Fruit fly (Drosophila melanogaster) whole organism, embryonic: ENCODE results near the gene CG13898.

Source experiments
- Atf3 ChIP-seq: fragments of 200-800 bp; sonication (Bioruptor generic); optimal IDR thresholded peaks from 3 replicates; lab custom pipeline; 2016; ENCODE audit warnings: missing biosample characterization, missing genetic modification characterization
- CG10147 ChIP-seq: fragments of 200-800 bp; sonication (Bioruptor generic); optimal IDR thresholded peaks from 2 replicates; lab custom pipeline; 2019; ENCODE audit warnings: missing biosample characterization, mild to moderate bottlenecking, missing genetic modification characterization, moderate library complexity
- CG10543 ChIP-seq: fragments of 200-800 bp; sonication (Bioruptor generic); optimal IDR thresholded peaks from 3 replicates; lab custom pipeline; 2017; ENCODE audit warnings: missing biosample characterization, mild to moderate bottlenecking, missing genetic modification characterization, moderate library complexity
- CG11398 ChIP-seq: fragments of 200-800 bp; sonication (Bioruptor generic); optimal IDR thresholded peaks from 2 replicates; lab custom pipeline; 2016; ENCODE audit warnings: missing biosample characterization, missing genetic modification characterization
- CG12071 ChIP-seq: fragments of 200-800 bp; sonication (Bioruptor generic); optimal IDR thresholded peaks from 3 replicates; lab custom pipeline; 2018; ENCODE audit warnings: missing biosample characterization, mild to moderate bottlenecking, missing genetic modification characterization
- CG15514 ChIP-seq: fragments of 200-800 bp; sonication (Bioruptor generic); optimal IDR thresholded peaks from 3 replicates; lab custom pipeline; 2017; ENCODE audit warnings: missing biosample characterization, missing genetic modification characterization, mild to moderate bottlenecking, moderate library complexity, missing genetic modification reagents
- CG15601 ChIP-seq: fragments of 200-800 bp; sonication (Bioruptor generic); optimal IDR thresholded peaks from 3 replicates; lab custom pipeline; 2019; ENCODE audit warnings: missing biosample characterization, mild to moderate bottlenecking, missing genetic modification characterization, moderate library complexity
- CG2678 ChIP-seq: fragments of 200-800 bp; sonication (Bioruptor generic); optimal IDR thresholded peaks from 3 replicates; lab custom pipeline; 2019; ENCODE audit warnings: missing biosample characterization, mild to moderate bottlenecking, missing genetic modification characterization, moderate library complexity
- CG30431 ChIP-seq: fragments of 200-800 bp; sonication (Bioruptor generic); optimal IDR thresholded peaks from 2 replicates; lab custom pipeline; 2017; ENCODE audit warnings: missing biosample characterization, missing genetic modification characterization
- CG6254 ChIP-seq: fragments of 200-800 bp; sonication (Bioruptor generic); optimal IDR thresholded peaks from 3 replicates; lab custom pipeline; 2017; ENCODE audit warnings: mild to moderate bottlenecking, missing biosample characterization, missing genetic modification reagents, missing genetic modification characterization
- CG6654 ChIP-seq: fragments of 200-800 bp; sonication (Bioruptor generic); optimal IDR thresholded peaks from 2 replicates; lab custom pipeline; 2017; ENCODE audit warnings: missing biosample characterization, mild to moderate bottlenecking, missing genetic modification characterization
- CG6791 ChIP-seq: fragments of 200-800 bp; sonication (Bioruptor generic); IDR thresholded peaks from 3 replicates; pipeline ENCODE4 v1.3.6; 2022; ENCODE audit warnings: missing biosample characterization, missing genetic modification characterization; ENCODE audit not compliant: partially characterized antibody
- CG8281 ChIP-seq: fragments of 200-800 bp; sonication (Bioruptor generic); optimal IDR thresholded peaks from 2 replicates; lab custom pipeline; 2018; ENCODE audit warnings: missing biosample characterization, mild to moderate bottlenecking, missing genetic modification characterization, moderate library complexity
- CG9609 ChIP-seq: fragments of 200-800 bp; sonication (Bioruptor generic); optimal IDR thresholded peaks from 3 replicates; lab custom pipeline; 2016; ENCODE audit warnings: missing biosample characterization, missing genetic modification characterization
- CG9797 ChIP-seq: fragments of 200-800 bp; sonication (Bioruptor generic); optimal IDR thresholded peaks from 3 replicates; lab custom pipeline; 2018; ENCODE audit warnings: missing biosample characterization, mild to moderate bottlenecking, missing genetic modification characterization
- CG9817 ChIP-seq: fragments of 200-800 bp; sonication (Bioruptor generic); optimal IDR thresholded peaks from 2 replicates; lab custom pipeline; 2018; ENCODE audit warnings: missing biosample characterization, mild to moderate bottlenecking, missing genetic modification characterization, moderate library complexity
- ERR ChIP-seq: fragments of 200-800 bp; sonication (Bioruptor generic); optimal IDR thresholded peaks from 2 replicates; lab custom pipeline; 2016; ENCODE audit warnings: missing biosample characterization, missing genetic modification characterization
- Elba2 ChIP-seq: fragments of 200-800 bp; sonication (Bioruptor generic); optimal IDR thresholded peaks from 3 replicates; lab custom pipeline; 2016; ENCODE audit warnings: missing biosample characterization, missing genetic modification characterization
- Fer1 ChIP-seq: fragments of 200-800 bp; sonication (Bioruptor generic); optimal IDR thresholded peaks from 2 replicates; lab custom pipeline; 2017; ENCODE audit warnings: missing biosample characterization, mild to moderate bottlenecking, missing genetic modification characterization
- Fer3 ChIP-seq: fragments of 200-800 bp; sonication (Bioruptor generic); optimal IDR thresholded peaks from 2 replicates; lab custom pipeline; 2018; ENCODE audit warnings: missing biosample characterization, mild to moderate bottlenecking, missing genetic modification characterization, moderate library complexity
- HmgZ ChIP-seq: fragments of 200-800 bp; sonication (Bioruptor generic); optimal IDR thresholded peaks from 2 replicates; lab custom pipeline; 2018; ENCODE audit warnings: missing biosample characterization, mild to moderate bottlenecking, missing genetic modification characterization
- MBD-R2 ChIP-seq: fragments of 200-800 bp; sonication (Bioruptor generic); IDR thresholded peaks from 2 replicates; pipeline ENCODE4 v1.3.6; 2022; ENCODE audit warnings: missing biosample characterization, missing genetic modification characterization
- Max ChIP-seq: fragments of 200-800 bp; sonication (Bioruptor generic); optimal IDR thresholded peaks from 2 replicates; lab custom pipeline; 2016; ENCODE audit warnings: missing biosample characterization, mild to moderate bottlenecking, missing genetic modification characterization
- NfI ChIP-seq: fragments of 200-800 bp; sonication (Bioruptor generic); optimal IDR thresholded peaks from 3 replicates; lab custom pipeline; 2018; ENCODE audit warnings: missing biosample characterization, mild to moderate bottlenecking, missing genetic modification characterization, moderate library complexity
- Poxn ChIP-seq: fragments of 200-800 bp; sonication (Bioruptor generic); IDR thresholded peaks from 2 replicates; pipeline ENCODE4 v1.3.6; 2022; ENCODE audit warnings: missing biosample characterization, missing genetic modification characterization
- Ravus ChIP-seq: fragments of 200-800 bp; sonication (Bioruptor generic); IDR thresholded peaks from 2 replicates; pipeline ENCODE4 v1.3.6; 2022; ENCODE audit warnings: missing biosample characterization, missing genetic modification characterization
- Spps ChIP-seq: fragments of 200-800 bp; sonication (Bioruptor generic); optimal IDR thresholded peaks from 2 replicates; lab custom pipeline; 2018; ENCODE audit warnings: missing biosample characterization, mild to moderate bottlenecking, missing genetic modification characterization
- Xrp1 ChIP-seq: fragments of 200-800 bp; sonication (Bioruptor generic); IDR thresholded peaks from 2 replicates; pipeline ENCODE4 v1.3.6; 2022; ENCODE audit warnings: missing biosample characterization, missing genetic modification characterization
- ac ChIP-seq: fragments of 200-800 bp; sonication (Bioruptor generic); optimal IDR thresholded peaks from 3 replicates; lab custom pipeline; 2017; ENCODE audit warnings: missing biosample characterization, mild to moderate bottlenecking, missing genetic modification characterization
- az2 ChIP-seq: fragments of 200-800 bp; sonication (Bioruptor generic); optimal IDR thresholded peaks from 3 replicates; lab custom pipeline; 2016; ENCODE audit warnings: missing biosample characterization, missing genetic modification characterization
- chif ChIP-seq, 2 experiments: fragments of 200-800 bp; sonication (Bioruptor generic); optimal IDR thresholded peaks; 3 replicates each; lab custom pipeline; 2016; ENCODE audit warnings: missing biosample characterization in 2 of 2, missing genetic modification characterization in 2 of 2
- crc ChIP-seq: fragments of 200-800 bp; sonication (Bioruptor generic); optimal IDR thresholded peaks from 2 replicates; lab custom pipeline; 2016; ENCODE audit warnings: missing biosample characterization, missing genetic modification characterization
- cwo ChIP-seq: fragments of 200-800 bp; sonication (Bioruptor generic); optimal IDR thresholded peaks from 3 replicates; lab custom pipeline; 2017; ENCODE audit warnings: missing biosample characterization, missing genetic modification characterization, mild to moderate bottlenecking, moderate library complexity, missing genetic modification reagents
- dimm ChIP-seq: fragments of 200-800 bp; sonication (Bioruptor generic); IDR thresholded peaks from 2 replicates; pipeline ENCODE4 v1.3.6; 2022; ENCODE audit warnings: missing biosample characterization, missing genetic modification characterization
- exex ChIP-seq: fragments of 200-800 bp; sonication (Bioruptor generic); optimal IDR thresholded peaks from 4 replicates; lab custom pipeline; 2018; ENCODE audit warnings: missing biosample characterization, mild to moderate bottlenecking, missing genetic modification characterization, moderate library complexity
- gcm2 ChIP-seq: fragments of 200-800 bp; sonication (Bioruptor generic); optimal IDR thresholded peaks from 2 replicates; lab custom pipeline; 2016; ENCODE audit warnings: missing biosample characterization, missing genetic modification characterization
- ham ChIP-seq: fragments of 200-800 bp; sonication (Bioruptor generic); IDR thresholded peaks from 2 replicates; pipeline ENCODE4 v1.3.6; 2022; ENCODE audit warnings: missing biosample characterization, missing genetic modification characterization
- lab ChIP-seq: fragments of 200-800 bp; sonication (Bioruptor generic); optimal IDR thresholded peaks from 3 replicates; lab custom pipeline; 2017; ENCODE audit warnings: missing biosample characterization, missing genetic modification characterization, mild to moderate bottlenecking, moderate library complexity, missing genetic modification reagents
- lmd ChIP-seq: fragments of 200-800 bp; sonication (Bioruptor generic); IDR thresholded peaks from 2 replicates; pipeline ENCODE4 v1.3.6; 2022; ENCODE audit warnings: missing biosample characterization, missing genetic modification characterization
- mirr ChIP-seq: fragments of 200-800 bp; sonication (Bioruptor generic); optimal IDR thresholded peaks from 3 replicates; lab custom pipeline; 2018; ENCODE audit warnings: missing biosample characterization, mild to moderate bottlenecking, missing genetic modification characterization
- pros ChIP-seq: fragments of 200-800 bp; sonication (Bioruptor generic); optimal IDR thresholded peaks from 3 replicates; lab custom pipeline; 2019; ENCODE audit warnings: missing biosample characterization, mild to moderate bottlenecking, missing genetic modification characterization, moderate library complexity
- psq ChIP-seq: fragments of 200-800 bp; sonication (Bioruptor generic); optimal IDR thresholded peaks from 2 replicates; lab custom pipeline; 2017; ENCODE audit warnings: missing biosample characterization, missing genetic modification characterization
- pum ChIP-seq: fragments of 200-800 bp; sonication (Bioruptor generic); optimal IDR thresholded peaks from 2 replicates; lab custom pipeline; 2016; ENCODE audit warnings: missing biosample characterization, missing genetic modification characterization
- sens ChIP-seq: fragments of 200-800 bp; sonication (Bioruptor generic); peaks from one replicate; lab custom pipeline; 2016; ENCODE audit warnings: missing biosample characterization, missing genetic modification characterization
- sens-2 ChIP-seq: fragments of 200-800 bp; sonication (Bioruptor generic); IDR thresholded peaks from 2 replicates; pipeline ENCODE4 v1.3.6; 2022; ENCODE audit warnings: missing biosample characterization, missing genetic modification characterization
- sim ChIP-seq: fragments of 200-800 bp; sonication (Bioruptor generic); IDR thresholded peaks from 2 replicates; pipeline ENCODE4 v1.3.6; 2022; ENCODE audit warnings: missing biosample characterization, missing genetic modification characterization
- sima ChIP-seq: fragments of 200-800 bp; sonication (Bioruptor generic); optimal IDR thresholded peaks from 2 replicates; lab custom pipeline; 2016; ENCODE audit warnings: missing biosample characterization, missing genetic modification characterization
- slp2 ChIP-seq: fragments of 200-800 bp; sonication (Bioruptor generic); optimal IDR thresholded peaks from 2 replicates; lab custom pipeline; 2016; ENCODE audit warnings: missing biosample characterization, missing genetic modification characterization
- tna ChIP-seq: fragments of 200-800 bp; sonication (Bioruptor generic); IDR thresholded peaks from 2 replicates; pipeline ENCODE4 v1.3.6; 2022; ENCODE audit warnings: missing biosample characterization, missing genetic modification characterization; ENCODE audit not compliant: partially characterized antibody
- vvl ChIP-seq: fragments of 200-800 bp; sonication (Bioruptor generic); IDR thresholded peaks from 2 replicates; pipeline ENCODE4 v1.3.6; 2022; ENCODE audit warnings: missing biosample characterization, missing genetic modification characterization

Gene CG13898

dm6 chr3L:804557-805260 lies 858 bp upstream of the CG13898 start (continued):
- TF ChIP-seq psq (GFP tag; lab: Kevin White, UChicago): no peak
- no peak for TF ChIP-seq tna (GFP tag; lab: Robert Waterston, UW)
- no peak for TF ChIP-seq Ravus (GFP tag; lab: Robert Waterston, UW)
- no peak for TF ChIP-seq ERR
- peak; percentile 80 for TF ChIP-seq sens (GFP tag; lab: Kevin White, UChicago)
- TF ChIP-seq Elba2 (GFP tag; lab: Kevin White, UChicago): peak; percentile 70
- no peak for TF ChIP-seq pum (GFP tag; lab: Kevin White, UChicago)
- TF ChIP-seq CG9817 (tag; lab: Kevin White, UChicago): no peak
- peak; percentile 79 for TF ChIP-seq MBD-R2
- no peak for TF ChIP-seq CG8281 (tag; lab: Kevin White, UChicago)
- no peak for TF ChIP-seq CG15601 (tag; lab: Kevin White, UChicago)
- TF ChIP-seq Max (GFP tag; lab: Kevin White, UChicago): peak; percentile 6
- TF ChIP-seq CG11398 (GFP tag; lab: Kevin White, UChicago): no peak
- peak; percentile 1 for TF ChIP-seq Fer1
- no peak for TF ChIP-seq Atf3 (GFP tag; lab: Kevin White, UChicago)
- no peak for TF ChIP-seq ham
- TF ChIP-seq mirr (GFP tag; lab: Kevin White, UChicago): no peak
- peak; percentile 5 for TF ChIP-seq cwo (GFP tag; lab: Kevin White, UChicago)
- no peak for TF ChIP-seq exex (tag; lab: Kevin White, UChicago)
- no peak for TF ChIP-seq CG10147 (GFP tag; lab: Kevin White, UChicago)
- no peak for TF ChIP-seq CG9609 (GFP tag; lab: Kevin White, UChicago)
- TF ChIP-seq pros (GFP tag; lab: Kevin White, UChicago): no peak
- no peak for TF ChIP-seq az2 (GFP tag; lab: Kevin White, UChicago)
- no peak for TF ChIP-seq HmgZ (tag; lab: Kevin White, UChicago)
- TF ChIP-seq Spps (tag; lab: Kevin White, UChicago): no peak
- no peak for TF ChIP-seq CG9797 (GFP tag; lab: Kevin White, UChicago)
- no peak for TF ChIP-seq CG15514 (GFP tag; lab: Kevin White, UChicago)
- TF ChIP-seq CG2678 (tag; lab: Kevin White, UChicago): peak; percentile 54
- no peak for TF ChIP-seq CG6791 (GFP tag; lab: Robert Waterston, UW)
- no peak for TF ChIP-seq gcm2 (GFP tag; lab: Kevin White, UChicago)
- TF ChIP-seq CG10543 (GFP tag; lab: Kevin White, UChicago): no peak
- TF ChIP-seq Poxn (GFP tag; lab: Robert Waterston, UW): no peak
- no peak for TF ChIP-seq CG6254 (GFP tag; lab: Kevin White, UChicago)
- TF ChIP-seq lmd (GFP tag; lab: Robert Waterston, UW): 0 out of 2 replicates have a peak, but pooled peaks have one; percentile 19
- TF ChIP-seq crc (GFP tag; lab: Kevin White, UChicago): no peak
- TF ChIP-seq lab: peak; percentile 29
- no peak for TF ChIP-seq sima (GFP tag; lab: Kevin White, UChicago)
- TF ChIP-seq Fer3 (tag; lab: Kevin White, UChicago): no peak
- TF ChIP-seq sim (GFP tag; lab: Robert Waterston, UW): no peak
- no peak for TF ChIP-seq CG6654 (GFP tag; lab: Kevin White, UChicago)
- TF ChIP-seq chif (GFP tag; optimal IDR thresholded peaks at IDR 0.05; lab: Kevin White, UChicago): peak in 1 of 2 experiments; percentile 30
- TF ChIP-seq CG12071 (GFP tag; lab: Kevin White, UChicago): no peak
- TF ChIP-seq sens-2 (GFP tag; lab: Robert Waterston, UW): no peak
- TF ChIP-seq ac (GFP tag; lab: Kevin White, UChicago): no peak
- no peak for TF ChIP-seq dimm (GFP tag; lab: Robert Waterston, UW)
- TF ChIP-seq NfI (GFP tag; lab: Kevin White, UChicago): no peak
- peak; percentile 58; the same call in 1 of the 2 replicates for TF ChIP-seq vvl
- TF ChIP-seq slp2 (GFP tag; lab: Kevin White, UChicago): no peak
- TF ChIP-seq Xrp1: peak; percentile 77
- no peak for TF ChIP-seq CG30431 (GFP tag; lab: Kevin White, UChicago)
